Worm (Caenorhabditis elegans): ENCODE results near the gene F47B8.1.

The F47B8.1 gene

DNA sequence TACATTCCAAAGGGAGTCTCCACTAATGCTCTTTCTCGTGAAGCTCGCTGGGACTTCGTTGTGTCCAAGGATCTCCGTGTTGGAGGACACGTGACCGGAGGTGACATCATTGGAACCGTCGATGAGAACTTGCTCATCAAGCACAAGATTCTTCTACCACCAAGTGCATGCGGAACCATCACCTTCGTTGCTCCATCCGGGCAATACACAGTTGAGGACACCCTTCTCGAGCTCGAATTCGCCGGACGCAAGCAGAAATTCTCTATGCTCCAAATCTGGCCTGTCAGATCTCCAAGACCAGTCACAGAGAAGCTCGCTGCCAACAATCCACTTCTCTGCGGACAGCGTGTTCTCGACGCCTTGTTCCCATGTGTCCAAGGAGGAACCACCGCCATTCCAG is 37.9 kb upstream of the F47B8.1 start:
- TF ChIP-seq pag-3 (tag; optimal IDR thresholded peaks at IDR 0.05; ENCODE audit: borderline replicate concordance, insufficient read depth) (no peak), pqm-1 (tag; optimal IDR thresholded peaks at IDR 0.05) (no peak), ets-5 (GFP tag; IDR thresholded peaks at IDR 0.05) (no peak), nhr-47 (tag; optimal IDR thresholded peaks at IDR 0.05) (no peak), ztf-11 (tag; optimal IDR thresholded peaks at IDR 0.05) (no peak), tbx-2 (tag; optimal IDR thresholded peaks at IDR 0.05) (no peak), grh-1 (GFP tag; IDR thresholded peaks at IDR 0.05) (no peak)

ce11 chrV:14351629-14352028 is 37.5 kb upstream of the F47B8.1 start, which contains the start of gene vha-13:
TSS of gene vha-13 (plus strand) at chrV:14351709.
- no peak for TF ChIP-seq unc-86 (tag; optimal IDR thresholded peaks at IDR 0.05)
- no peak for TF ChIP-seq grh-1 (GFP tag; IDR thresholded peaks at IDR 0.05)
- TF ChIP-seq lsy-2 (tag; optimal IDR thresholded peaks at IDR 0.05) = no peak
- no peak for TF ChIP-seq ceh-90 (tag; optimal IDR thresholded peaks at IDR 0.05)
- no peak for TF ChIP-seq aha-1 (tag; optimal IDR thresholded peaks at IDR 0.05)
- TF ChIP-seq unc-98 (GFP tag; IDR thresholded peaks at IDR 0.05) = no peak
- TF ChIP-seq nhr-76 (tag; optimal IDR thresholded peaks at IDR 0.05) = no peak
- TF ChIP-seq mef-2 (tag; optimal IDR thresholded peaks at IDR 0.05) = no peak
- TF ChIP-seq nhr-85 (tag) = peak; percentile 42
- no peak for TF ChIP-seq unc-130 (tag; optimal IDR thresholded peaks at IDR 0.05)
- TF ChIP-seq nhr-20 (tag; optimal IDR thresholded peaks at IDR 0.05) = no peak
- TF ChIP-seq Y116A8C.19 (tag; optimal IDR thresholded peaks at IDR 0.05; ENCODE audit: borderline replicate concordance) = no peak
- no peak for TF ChIP-seq lin-39 (tag; optimal IDR thresholded peaks at IDR 0.05)
- TF ChIP-seq efl-1 (optimal IDR thresholded peaks at IDR 0.05) = no peak
- TF ChIP-seq efl-1 (GFP tag; optimal IDR thresholded peaks at IDR 0.05 in 1 of 2) = peak in 1 of 2 experiments; percentile 65
- no peak for TF ChIP-seq hlh-4 (tag; optimal IDR thresholded peaks at IDR 0.05)
- TF ChIP-seq snu-23 (GFP tag; optimal IDR thresholded peaks at IDR 0.05) = no peak

ce11 chrV:14350949-14351348 is 36.8 kb upstream of the F47B8.1 start:
- TF ChIP-seq C16A3.4 (tag; optimal IDR thresholded peaks at IDR 0.05) (peak; percentile 74), xbp-1 (tag; optimal IDR thresholded peaks at IDR 0.05) (peak; percentile 71), ets-5 (GFP tag; IDR thresholded peaks at IDR 0.05) (no peak), nhr-11 (tag; optimal IDR thresholded peaks at IDR 0.05) (no peak), unc-30 (tag; optimal IDR thresholded peaks at IDR 0.05) (no peak), mdl-1 (tag; optimal IDR thresholded peaks at IDR 0.05) (peak in 1 of 2 experiments; percentile 64), hlh-17 (GFP tag; optimal IDR thresholded peaks at IDR 0.05; ENCODE audit: borderline replicate concordance) (no peak), nhr-84 (tag; optimal IDR thresholded peaks at IDR 0.05) (no peak), lin-13 (GFP tag; optimal IDR thresholded peaks at IDR 0.05) (peak; percentile 63), snu-23 (GFP tag; optimal IDR thresholded peaks at IDR 0.05) (peak; percentile 91), lin-14 (GFP tag; optimal IDR thresholded peaks at IDR 0.05) (peak; percentile 96), pax-3 (tag; optimal IDR thresholded peaks at IDR 0.05) (peak; percentile 85), ceh-63 (GFP tag; optimal IDR thresholded peaks at IDR 0.05) (no peak), lir-3 (tag; optimal IDR thresholded peaks at IDR 0.05; ENCODE audit: poor library complexity) (peak; percentile 39), pqm-1 (tag; optimal IDR thresholded peaks at IDR 0.05) (no peak), nhr-90 (tag; optimal IDR thresholded peaks at IDR 0.05; ENCODE audit: poor library complexity) (peak; percentile 45), ztf-11 (tag; optimal IDR thresholded peaks at IDR 0.05) (no peak), dpl-1 (GFP tag; optimal IDR thresholded peaks at IDR 0.05) (peak; percentile 65 to 75 (median 72)), nhr-71 (tag; optimal IDR thresholded peaks at IDR 0.05) (peak; percentile 82), egl-27 (tag; optimal IDR thresholded peaks at IDR 0.05) (peak; percentile 13 to 19), ces-1 (GFP tag; optimal IDR thresholded peaks at IDR 0.05) (no peak), mep-1 (tag; optimal IDR thresholded peaks at IDR 0.05) (peak; percentile 71), mef-2 (tag; optimal IDR thresholded peaks at IDR 0.05) (no peak), nhr-19 (GFP tag; conservative IDR thresholded peaks at IDR 0.05) (peak; percentile 66), hpl-2 (GFP tag; optimal IDR thresholded peaks at IDR 0.05) (peak; percentile 38), hlh-4 (tag; optimal IDR thresholded peaks at IDR 0.05) (no peak), fkh-8 (tag; optimal IDR thresholded peaks at IDR 0.05) (peak; percentile 89), aly-2 (tag; optimal IDR thresholded peaks at IDR 0.05) (no peak), fkh-4 (tag; optimal IDR thresholded peaks at IDR 0.05; ENCODE audit: borderline replicate concordance) (no peak), rnt-1 (tag; optimal IDR thresholded peaks at IDR 0.05) (peak; percentile 73), lsy-2 (tag; optimal IDR thresholded peaks at IDR 0.05) (peak; percentile 58 to 84), mab-9 (GFP tag; IDR thresholded peaks at IDR 0.05) (no peak), irx-1 (tag; optimal IDR thresholded peaks at IDR 0.05) (peak; percentile 35)
